Fruit fly (Drosophila melanogaster) whole organism, embryonic: Measurements from ENCODE around the gene mRpL32.

Experiments used
- ATbp ChIP-seq: fragments of 200-800 bp; sonication (Bioruptor generic); optimal IDR thresholded peaks from 2 replicates; lab custom pipeline; 2017; ENCODE audit warnings: missing biosample characterization, mild to moderate bottlenecking, missing genetic modification characterization, missing genetic modification reagents
- Asciz ChIP-seq: fragments of 200-800 bp; sonication (Bioruptor generic); optimal IDR thresholded peaks from 2 replicates; lab custom pipeline; 2017; ENCODE audit warnings: missing biosample characterization, mild to moderate bottlenecking, missing genetic modification characterization, missing genetic modification reagents
- CG10147 ChIP-seq: fragments of 200-800 bp; sonication (Bioruptor generic); optimal IDR thresholded peaks from 2 replicates; lab custom pipeline; 2019; ENCODE audit warnings: missing biosample characterization, mild to moderate bottlenecking, missing genetic modification characterization, moderate library complexity
- CG10654 ChIP-seq: fragments of 200-800 bp; sonication (Bioruptor generic); optimal IDR thresholded peaks from 2 replicates; lab custom pipeline; 2016; ENCODE audit warnings: missing biosample characterization, missing genetic modification characterization
- CG11560 ChIP-seq: fragments of 200-800 bp; sonication (Bioruptor generic); IDR thresholded peaks from 3 replicates; pipeline ENCODE4 v1.3.6; 2022; ENCODE audit warnings: missing biosample characterization, missing genetic modification characterization
- CG12391 ChIP-seq: fragments of 200-800 bp; sonication (Bioruptor generic); optimal IDR thresholded peaks from 3 replicates; lab custom pipeline; 2018; ENCODE audit warnings: missing biosample characterization, mild to moderate bottlenecking, missing genetic modification characterization, moderate library complexity
- CG12769 ChIP-seq: fragments of 200-800 bp; sonication (Bioruptor generic); optimal IDR thresholded peaks from 2 replicates; lab custom pipeline; 2019; ENCODE audit warnings: missing biosample characterization, mild to moderate bottlenecking, missing genetic modification characterization, moderate library complexity
- CG13624 ChIP-seq: fragments of 200-800 bp; sonication (Bioruptor generic); optimal IDR thresholded peaks from 2 replicates; lab custom pipeline; 2016; ENCODE audit warnings: missing biosample characterization, missing genetic modification characterization
- CG14667 ChIP-seq: fragments of 200-800 bp; sonication (Bioruptor generic); IDR thresholded peaks from 2 replicates; pipeline ENCODE4 v1.3.6; 2022; ENCODE audit warnings: missing biosample characterization, missing genetic modification characterization
- CG15269 ChIP-seq: fragments of 200-800 bp; sonication (Bioruptor generic); optimal IDR thresholded peaks from 2 replicates; lab custom pipeline; 2018; ENCODE audit warnings: missing biosample characterization, mild to moderate bottlenecking, missing genetic modification characterization, moderate library complexity
- CG1529 ChIP-seq: fragments of 200-800 bp; sonication (Bioruptor generic); optimal IDR thresholded peaks from 3 replicates; lab custom pipeline; 2018; ENCODE audit warnings: missing biosample characterization, missing genetic modification characterization
- CG15514 ChIP-seq: fragments of 200-800 bp; sonication (Bioruptor generic); optimal IDR thresholded peaks from 3 replicates; lab custom pipeline; 2017; ENCODE audit warnings: missing biosample characterization, missing genetic modification characterization, mild to moderate bottlenecking, moderate library complexity, missing genetic modification reagents
- CG15601 ChIP-seq: fragments of 200-800 bp; sonication (Bioruptor generic); optimal IDR thresholded peaks from 3 replicates; lab custom pipeline; 2019; ENCODE audit warnings: missing biosample characterization, mild to moderate bottlenecking, missing genetic modification characterization, moderate library complexity
- CG17802 ChIP-seq: fragments of 200-800 bp; sonication (Bioruptor generic); optimal IDR thresholded peaks from 2 replicates; lab custom pipeline; 2018; ENCODE audit warnings: missing biosample characterization, mild to moderate bottlenecking, missing genetic modification characterization, moderate library complexity
- CG2120 ChIP-seq: fragments of 200-800 bp; sonication (Bioruptor generic); optimal IDR thresholded peaks from 3 replicates; lab custom pipeline; 2016; ENCODE audit warnings: missing biosample characterization, missing genetic modification characterization
- CG31365 ChIP-seq: fragments of 200-800 bp; sonication (Bioruptor generic); optimal IDR thresholded peaks from 2 replicates; lab custom pipeline; 2018; ENCODE audit warnings: missing biosample characterization, mild to moderate bottlenecking, missing genetic modification characterization
- CG34224 ChIP-seq: fragments of 200-800 bp; sonication (Bioruptor generic); IDR thresholded peaks from 3 replicates; pipeline ENCODE4 v1.3.6; 2022; ENCODE audit warnings: missing biosample characterization, missing genetic modification characterization; ENCODE audit not compliant: partially characterized antibody
- CG43689 ChIP-seq: fragments of 200-800 bp; sonication (Bioruptor generic); IDR thresholded peaks from 2 replicates; pipeline ENCODE4 v1.3.6; 2022; ENCODE audit warnings: missing biosample characterization, missing genetic modification characterization
- CG4404 ChIP-seq: fragments of 200-800 bp; sonication (Bioruptor generic); IDR thresholded peaks from 2 replicates; pipeline ENCODE4 v1.3.6; 2022; ENCODE audit warnings: missing biosample characterization, missing genetic modification characterization
- CG6765 ChIP-seq: fragments of 200-800 bp; sonication (Bioruptor generic); optimal IDR thresholded peaks from 3 replicates; lab custom pipeline; 2017; ENCODE audit warnings: missing biosample characterization, mild to moderate bottlenecking, missing genetic modification characterization
- CG8281 ChIP-seq: fragments of 200-800 bp; sonication (Bioruptor generic); optimal IDR thresholded peaks from 2 replicates; lab custom pipeline; 2018; ENCODE audit warnings: missing biosample characterization, mild to moderate bottlenecking, missing genetic modification characterization, moderate library complexity
- CG8924 ChIP-seq: fragments of 200-800 bp; optimal IDR thresholded peaks from 3 replicates; lab custom pipeline; 2019; ENCODE audit warnings: missing biosample characterization, mild to moderate bottlenecking, missing genetic modification characterization, moderate library complexity
- CTCF ChIP-seq: fragments of 200-800 bp; sonication (Bioruptor generic); optimal IDR thresholded peaks from 2 replicates; lab custom pipeline; 2017; ENCODE audit warnings: missing biosample characterization, mild to moderate bottlenecking, missing genetic modification characterization, moderate library complexity
- Dad ChIP-seq: fragments of 200-800 bp; sonication (Bioruptor generic); optimal IDR thresholded peaks from 3 replicates; lab custom pipeline; 2016; ENCODE audit warnings: missing biosample characterization, missing genetic modification characterization
- E2f1 ChIP-seq: fragments of 200-800 bp; sonication (Bioruptor generic); IDR thresholded peaks from 2 replicates; pipeline ENCODE4 v1.3.6; 2022; ENCODE audit warnings: missing biosample characterization, missing genetic modification characterization
- Ets65A ChIP-seq: fragments of 200-800 bp; sonication (Bioruptor generic); peaks from one replicate; lab custom pipeline; 2016; ENCODE audit warnings: missing biosample characterization, missing genetic modification characterization
- Fer1 ChIP-seq: fragments of 200-800 bp; sonication (Bioruptor generic); optimal IDR thresholded peaks from 2 replicates; lab custom pipeline; 2017; ENCODE audit warnings: missing biosample characterization, mild to moderate bottlenecking, missing genetic modification characterization
- Hr51 ChIP-seq, 2 experiments: fragments of 200-800 bp; sonication (Bioruptor generic); optimal IDR thresholded peaks; 2 replicates in 1 of 2; 3 replicates in 1 of 2; lab custom pipeline; 2016 to 2018; ENCODE audit warnings: missing biosample characterization in 2 of 2, missing genetic modification characterization in 2 of 2, mild to moderate bottlenecking in 1 of 2, moderate library complexity in 1 of 2
- Hsf ChIP-seq: fragments of 200-800 bp; sonication (Bioruptor generic); optimal IDR thresholded peaks from 3 replicates; lab custom pipeline; 2016; ENCODE audit warnings: missing biosample characterization, missing genetic modification characterization
- Jarid2 ChIP-seq: fragments of 200-800 bp; sonication (Bioruptor generic); optimal IDR thresholded peaks from 3 replicates; lab custom pipeline; 2017; ENCODE audit warnings: mild to moderate bottlenecking, missing biosample characterization, missing genetic modification reagents, missing genetic modification characterization
- Oli ChIP-seq: fragments of 200-800 bp; sonication (Bioruptor generic); optimal IDR thresholded peaks from 2 replicates; lab custom pipeline; 2018; ENCODE audit warnings: missing biosample characterization, mild to moderate bottlenecking, missing genetic modification characterization, moderate library complexity
- Sin3A ChIP-seq: fragments of >200 bp; optimal IDR thresholded peaks from 2 replicates; lab custom pipeline; 2018
- Sox102F ChIP-seq: fragments of 200-800 bp; sonication (Bioruptor generic); optimal IDR thresholded peaks from 2 replicates; lab custom pipeline; 2018; ENCODE audit warnings: missing biosample characterization, mild to moderate bottlenecking, missing genetic modification characterization, moderate library complexity
- az2 ChIP-seq: fragments of 200-800 bp; sonication (Bioruptor generic); optimal IDR thresholded peaks from 3 replicates; lab custom pipeline; 2016; ENCODE audit warnings: missing biosample characterization, missing genetic modification characterization
- bowl ChIP-seq: fragments of 200-800 bp; sonication (Bioruptor generic); IDR thresholded peaks from 2 replicates; pipeline ENCODE4 v1.3.6; 2022; ENCODE audit warnings: missing biosample characterization, missing genetic modification characterization
- cato ChIP-seq: fragments of 200-800 bp; sonication (Bioruptor generic); optimal IDR thresholded peaks from 2 replicates; lab custom pipeline; 2016; ENCODE audit warnings: missing biosample characterization, missing genetic modification characterization, borderline replicate concordance
- croc ChIP-seq: fragments of 200-800 bp; sonication (Bioruptor generic); conservative IDR thresholded peaks from 3 replicates; pipeline ENCODE4 v1.3.6; 2022; ENCODE audit warnings: missing biosample characterization, missing genetic modification characterization
- crp ChIP-seq, 2 experiments: fragments of 200-800 bp; sonication (Bioruptor generic); optimal IDR thresholded peaks; 2 replicates in 1 of 2; 3 replicates in 1 of 2; lab custom pipeline; 2017; ENCODE audit warnings: missing biosample characterization in 2 of 2, missing genetic modification characterization in 2 of 2, mild to moderate bottlenecking in 1 of 2, moderate library complexity in 1 of 2
- da ChIP-seq: fragments of 200-800 bp; sonication (Bioruptor generic); optimal IDR thresholded peaks from 2 replicates; lab custom pipeline; 2016; ENCODE audit warnings: missing biosample characterization, missing genetic modification characterization
- dati ChIP-seq: fragments of 200-800 bp; sonication (Bioruptor generic); IDR thresholded peaks from 2 replicates; pipeline ENCODE4 v1.3.6; 2022; ENCODE audit warnings: missing biosample characterization, missing genetic modification characterization
- dmrt99B ChIP-seq: fragments of 200-800 bp; sonication (Bioruptor generic); optimal IDR thresholded peaks from 2 replicates; lab custom pipeline; 2018; ENCODE audit warnings: missing biosample characterization, mild to moderate bottlenecking, missing genetic modification characterization, moderate library complexity
- grn ChIP-seq: fragments of 200-800 bp; sonication (Bioruptor generic); optimal IDR thresholded peaks from 3 replicates; lab custom pipeline; 2017; ENCODE audit warnings: missing biosample characterization, missing genetic modification characterization
- lab ChIP-seq: fragments of 200-800 bp; sonication (Bioruptor generic); optimal IDR thresholded peaks from 3 replicates; lab custom pipeline; 2017; ENCODE audit warnings: missing biosample characterization, missing genetic modification characterization, mild to moderate bottlenecking, moderate library complexity, missing genetic modification reagents
- lbe ChIP-seq: fragments of 200-800 bp; sonication (Bioruptor generic); optimal IDR thresholded peaks from 2 replicates; lab custom pipeline; 2016; ENCODE audit warnings: missing biosample characterization, mild to moderate bottlenecking, missing genetic modification characterization
- luna ChIP-seq: fragments of 200-800 bp; sonication (Bioruptor generic); optimal IDR thresholded peaks from 2 replicates; lab custom pipeline; 2016; ENCODE audit warnings: missing biosample characterization, missing genetic modification characterization
- oc ChIP-seq: fragments of 200-800 bp; sonication (Bioruptor generic); optimal IDR thresholded peaks from 2 replicates; lab custom pipeline; 2018; ENCODE audit warnings: missing biosample characterization, mild to moderate bottlenecking, missing genetic modification characterization, moderate library complexity
- pros ChIP-seq: fragments of 200-800 bp; sonication (Bioruptor generic); optimal IDR thresholded peaks from 3 replicates; lab custom pipeline; 2019; ENCODE audit warnings: missing biosample characterization, mild to moderate bottlenecking, missing genetic modification characterization, moderate library complexity
- repo ChIP-seq: fragments of 200-800 bp; sonication (Bioruptor generic); optimal IDR thresholded peaks from 2 replicates; lab custom pipeline; 2016; ENCODE audit warnings: missing biosample characterization, missing genetic modification characterization
- sd ChIP-seq: fragments of 200-800 bp; sonication (Bioruptor generic); optimal IDR thresholded peaks from 3 replicates; lab custom pipeline; 2018; ENCODE audit warnings: missing biosample characterization, mild to moderate bottlenecking, missing genetic modification characterization, moderate library complexity
- seq ChIP-seq: fragments of 200-800 bp; sonication (Bioruptor generic); IDR thresholded peaks from 2 replicates; pipeline ENCODE4 v1.3.6; 2022; ENCODE audit warnings: missing biosample characterization, missing genetic modification characterization
- sob ChIP-seq: fragments of 200-800 bp; sonication (Bioruptor generic); IDR thresholded peaks from 2 replicates; pipeline ENCODE4 v1.3.6; 2022; ENCODE audit warnings: missing biosample characterization, missing genetic modification characterization

Gene mRpL32

DNA sequence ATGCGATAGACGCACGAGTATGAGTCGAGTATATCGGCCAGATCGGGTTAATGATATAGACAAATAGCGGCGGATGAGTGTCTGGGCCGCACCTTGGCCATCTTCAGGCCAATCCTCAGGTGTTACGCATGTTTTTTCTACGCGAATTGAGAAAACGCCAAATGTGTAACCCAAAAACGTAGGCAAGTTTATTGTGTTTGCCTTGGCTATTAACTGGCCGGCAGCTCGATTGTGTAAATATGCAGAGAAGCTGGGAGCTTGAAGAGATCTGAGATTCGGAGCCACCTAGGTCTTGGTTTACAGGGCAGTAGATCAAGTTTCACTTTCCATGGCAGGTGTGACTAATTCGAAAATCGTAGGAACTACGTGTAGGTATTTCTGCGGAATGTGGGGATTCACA is 12.6 kb upstream of the mRpL32 start (continued):
- TF ChIP-seq sd (tag; lab: Kevin White, UChicago), result peak; percentile 8
- no peak for TF ChIP-seq Oli
- peak; percentile 16 for TF ChIP-seq CG15269 (tag; lab: Kevin White, UChicago)
- TF ChIP-seq CG6765, result peak; percentile 20
- TF ChIP-seq ATbp, result peak; percentile 54
- no peak for TF ChIP-seq CG10147 (GFP tag; lab: Kevin White, UChicago)
- peak; percentile 49 for TF ChIP-seq lab (GFP tag; lab: Kevin White, UChicago)
- peak; percentile 1 for TF ChIP-seq CG12769
- peak; percentile 4 for TF ChIP-seq CG2120 (GFP tag; lab: Kevin White, UChicago)
- 0 out of 2 replicates have a peak, but pooled peaks have one; percentile 34 for TF ChIP-seq seq

DNA sequence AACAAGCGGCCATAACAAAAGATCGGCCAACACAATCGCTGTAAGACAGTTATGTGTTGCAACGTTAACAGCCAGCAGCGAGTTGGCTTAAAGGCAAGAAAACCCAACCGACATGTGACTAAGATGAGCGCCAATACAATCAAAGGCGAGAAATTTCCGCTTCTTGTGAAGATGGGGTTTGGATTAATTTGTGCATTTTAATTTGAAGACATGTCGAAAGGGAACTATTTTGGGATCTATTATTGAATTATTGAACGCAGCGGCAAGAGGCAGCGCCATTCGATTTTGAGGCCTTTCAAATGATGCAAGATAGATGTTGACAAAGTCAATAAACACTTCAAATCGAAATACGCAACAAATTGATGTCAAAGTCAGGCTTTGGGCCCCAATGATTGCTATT is 11.6 kb upstream of the mRpL32 start:
- no peak for TF ChIP-seq dati (GFP tag; lab: Robert Waterston, UW)
- no peak for TF ChIP-seq CG34224 (GFP tag; lab: Robert Waterston, UW)
- TF ChIP-seq CG15601 (tag; lab: Kevin White, UChicago), result peak; percentile 11
- no peak for TF ChIP-seq CG4404 (GFP tag; lab: Robert Waterston, UW)
- TF ChIP-seq cato, result no peak
- TF ChIP-seq lbe (GFP tag; lab: Kevin White, UChicago), result no peak
- no peak for TF ChIP-seq CG31365 (tag; lab: Kevin White, UChicago)
- TF ChIP-seq bowl (GFP tag; lab: Robert Waterston, UW), result no peak
- no peak for TF ChIP-seq da (GFP tag; lab: Kevin White, UChicago)
- no peak for TF ChIP-seq CG12391 (tag; lab: Kevin White, UChicago)
- no peak for TF ChIP-seq Hr51 (GFP tag; optimal IDR thresholded peaks at IDR 0.05; lab: Kevin White, UChicago)
- TF ChIP-seq CG13624, result no peak
- TF ChIP-seq CTCF (GFP tag; lab: Kevin White, UChicago), result no peak
- TF ChIP-seq repo (GFP tag; lab: Kevin White, UChicago), result no peak
- no peak for TF ChIP-seq croc (GFP tag; lab: Robert Waterston, UW)
- TF ChIP-seq CG11560 (tag; lab: Robert Waterston, UW), result no peak
- no peak for TF ChIP-seq CG1529 (GFP tag; lab: Kevin White, UChicago)
- TF ChIP-seq az2 (GFP tag; lab: Kevin White, UChicago), result no peak
- peak; percentile 59 for TF ChIP-seq CG8281 (tag; lab: Kevin White, UChicago)
- no peak for TF ChIP-seq CG14667 (GFP tag; lab: Robert Waterston, UW)
- no peak for TF ChIP-seq grn (GFP tag; lab: Kevin White, UChicago)
- no peak for TF ChIP-seq E2f1 (GFP tag; lab: Robert Waterston, UW)
- TF ChIP-seq luna (GFP tag; lab: Kevin White, UChicago), result no peak
- no peak for TF ChIP-seq CG17802
- TF ChIP-seq CG43689 (GFP tag; lab: Robert Waterston, UW), result no peak
- no peak for TF ChIP-seq Ets65A (GFP tag; lab: Kevin White, UChicago)
- no peak for TF ChIP-seq sob
- peak; percentile 26 for TF ChIP-seq Asciz (GFP tag; lab: Kevin White, UChicago)
- TF ChIP-seq Hsf (GFP tag; lab: Kevin White, UChicago), result no peak
- no peak for TF ChIP-seq CG10654 (GFP tag; lab: Kevin White, UChicago)
- TF ChIP-seq crp (GFP tag; optimal IDR thresholded peaks at IDR 0.05; lab: Kevin White, UChicago), result no peak
- TF ChIP-seq CG15514 (GFP tag; lab: Kevin White, UChicago), result no peak
- TF ChIP-seq Sox102F (GFP tag; lab: Kevin White, UChicago), result peak; percentile 16
- peak; percentile 63 for TF ChIP-seq pros (GFP tag; lab: Kevin White, UChicago)
- TF ChIP-seq Sin3A (lab: Kevin White, UChicago), result no peak
- TF ChIP-seq oc (tag; lab: Kevin White, UChicago), result peak; percentile 61
- TF ChIP-seq Fer1 (GFP tag; lab: Kevin White, UChicago), result no peak
- TF ChIP-seq dmrt99B, result peak; percentile 17
- TF ChIP-seq Jarid2 (GFP tag; lab: Kevin White, UChicago), result no peak
- no peak for TF ChIP-seq CG8924 (tag; lab: Kevin White, UChicago)
- TF ChIP-seq Dad (GFP tag; lab: Kevin White, UChicago), result no peak
